Worm (Caenorhabditis elegans): ENCODE data around the gene F13E6.2.

Gene F13E6.2

DNA sequence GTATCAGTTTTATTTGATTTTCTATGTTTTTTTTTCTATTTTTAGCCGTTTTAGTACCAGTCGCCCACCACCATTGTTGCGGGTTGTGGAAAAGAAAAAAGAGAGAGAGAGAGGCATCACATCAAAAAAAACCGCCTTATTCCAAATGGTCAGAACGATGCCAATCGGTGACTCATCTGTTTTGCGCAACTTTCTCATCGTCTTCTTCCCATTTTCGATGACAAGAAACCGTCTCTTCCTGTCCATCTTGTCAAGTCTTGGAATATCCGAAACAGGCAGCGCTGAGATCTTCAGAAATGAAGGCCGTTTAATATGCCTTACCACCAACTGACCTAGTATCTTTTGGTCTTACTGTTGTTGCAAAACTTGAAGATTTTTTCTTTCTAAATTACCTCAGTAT lies 12.4 kb upstream of the F13E6.2 start:
- TF ChIP-seq sma-3 (GFP tag; optimal IDR thresholded peaks at IDR 0.05) (peak; percentile 18), blmp-1 (tag; optimal IDR thresholded peaks at IDR 0.05; ENCODE audit: insufficient read depth) (peak; percentile 50), ceh-82 (tag; optimal IDR thresholded peaks at IDR 0.05) (no peak), nhr-25 (tag; optimal IDR thresholded peaks at IDR 0.05) (peak; percentile 30), fos-1 (tag; optimal IDR thresholded peaks at IDR 0.05) (peak; percentile 86), elt-3 (tag; optimal IDR thresholded peaks at IDR 0.05) (no peak), nhr-21 (tag; optimal IDR thresholded peaks at IDR 0.05) (peak; percentile 2), gmeb-1 (tag; optimal IDR thresholded peaks at IDR 0.05) (no peak)

DNA sequence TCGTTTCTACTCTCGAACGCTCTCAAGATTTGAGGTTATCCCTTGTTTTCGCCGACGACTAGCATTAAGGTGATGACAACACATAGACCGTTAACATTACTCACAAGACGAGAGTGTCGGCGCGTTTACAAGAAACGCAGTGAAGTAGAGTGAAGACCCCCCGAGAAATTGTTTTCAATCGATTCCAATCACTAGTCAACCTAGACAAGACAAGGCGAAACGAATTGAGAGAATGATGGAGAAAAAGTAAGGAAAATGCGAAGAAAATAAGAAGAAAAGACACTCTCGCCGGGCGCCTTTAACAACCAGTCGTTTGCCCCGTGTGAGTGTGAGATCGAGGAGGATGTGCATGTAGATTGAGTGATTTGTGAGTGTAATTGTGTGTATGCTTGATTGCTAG lies 10.4 kb upstream of the F13E6.2 start:
- peak; percentile 54 for TF ChIP-seq nhr-6 (tag; optimal IDR thresholded peaks at IDR 0.05)
- peak; percentile 61 for TF ChIP-seq sma-3 (GFP tag; optimal IDR thresholded peaks at IDR 0.05)
- TF ChIP-seq snpc-4 (tag; optimal IDR thresholded peaks at IDR 0.05), result no peak
- no peak for TF ChIP-seq unc-39 (tag; optimal IDR thresholded peaks at IDR 0.05)
- TF ChIP-seq F13H6.1 (tag; optimal IDR thresholded peaks at IDR 0.05), result peak; percentile 75
- TF ChIP-seq nhr-21 (tag; optimal IDR thresholded peaks at IDR 0.05), result peak; percentile 69
- no peak for TF ChIP-seq elt-3 (tag; optimal IDR thresholded peaks at IDR 0.05)
- TF ChIP-seq nhr-12 (tag; optimal IDR thresholded peaks at IDR 0.05), result no peak
- TF ChIP-seq mab-5 (tag; optimal IDR thresholded peaks at IDR 0.05), result no peak
- TF ChIP-seq gmeb-1 (tag; optimal IDR thresholded peaks at IDR 0.05), result peak; percentile 31
- no peak for TF ChIP-seq egl-27 (tag; optimal IDR thresholded peaks at IDR 0.05)
- peak in 1 of 2 experiments; percentile 62 for TF ChIP-seq lsy-2 (tag; optimal IDR thresholded peaks at IDR 0.05)
- no peak for TF ChIP-seq aly-2 (tag; optimal IDR thresholded peaks at IDR 0.05)
- TF ChIP-seq unc-62 (GFP tag; optimal IDR thresholded peaks at IDR 0.05), result no peak
- TF ChIP-seq ztf-11 (tag; optimal IDR thresholded peaks at IDR 0.05), result no peak
- TF ChIP-seq nhr-23 (tag; optimal IDR thresholded peaks at IDR 0.05), result no peak
- TF ChIP-seq nhr-10 (tag; optimal IDR thresholded peaks at IDR 0.05), result no peak
- TF ChIP-seq peb-1 (tag; optimal IDR thresholded peaks at IDR 0.05), result no peak
- no peak for TF ChIP-seq lin-13 (GFP tag; optimal IDR thresholded peaks at IDR 0.05)
- TF ChIP-seq sma-9 (GFP tag; optimal IDR thresholded peaks at IDR 0.05), result peak; percentile 61
- TF ChIP-seq sma-9 (tag; optimal IDR thresholded peaks at IDR 0.05), result no peak
- peak in 1 of 2 experiments; percentile 26 for TF ChIP-seq mdl-1 (tag; optimal IDR thresholded peaks at IDR 0.05)
- no peak for TF ChIP-seq zag-1 (tag; optimal IDR thresholded peaks at IDR 0.05)
- TF ChIP-seq dmd-4 (tag; optimal IDR thresholded peaks at IDR 0.05), result no peak
- no peak for TF ChIP-seq ceh-16 (tag; optimal IDR thresholded peaks at IDR 0.05)
- TF ChIP-seq lin-39 (tag; optimal IDR thresholded peaks at IDR 0.05), result no peak
- no peak for TF ChIP-seq elt-1 (tag; optimal IDR thresholded peaks at IDR 0.05)
- peak; percentile 69 for TF ChIP-seq nhr-25 (tag; optimal IDR thresholded peaks at IDR 0.05)
- TF ChIP-seq fos-1 (tag; optimal IDR thresholded peaks at IDR 0.05), result peak; percentile 92
- no peak for TF ChIP-seq nhr-237 (tag; optimal IDR thresholded peaks at IDR 0.05)
- TF ChIP-seq R02D3.7 (tag; optimal IDR thresholded peaks at IDR 0.05), result no peak
- TF ChIP-seq ztf-4 (tag; optimal IDR thresholded peaks at IDR 0.05), result peak; percentile 12
- no peak for TF ChIP-seq mbf-1 (tag; optimal IDR thresholded peaks at IDR 0.05)
- peak; percentile 71 for TF ChIP-seq sem-4 (tag; optimal IDR thresholded peaks at IDR 0.05)
- TF ChIP-seq ama-1 (optimal IDR thresholded peaks at IDR 0.05), result peak; percentile 1
- TF ChIP-seq nhr-11 (tag; optimal IDR thresholded peaks at IDR 0.05), result no peak
- TF ChIP-seq ZK546.5 (tag; optimal IDR thresholded peaks at IDR 0.05), result no peak
- no peak for TF ChIP-seq Y55F3AM.14 (GFP tag; optimal IDR thresholded peaks at IDR 0.05)
- peak; percentile 39 for TF ChIP-seq C34F6.9 (tag; optimal IDR thresholded peaks at IDR 0.05)
- peak; percentile 86 for TF ChIP-seq crh-2 (tag; optimal IDR thresholded peaks at IDR 0.05)
- peak; percentile 19 for TF ChIP-seq blmp-1 (tag; optimal IDR thresholded peaks at IDR 0.05; ENCODE audit: insufficient read depth)
- peak; percentile 84 for TF ChIP-seq nhr-129 (tag; optimal IDR thresholded peaks at IDR 0.05)

DNA sequence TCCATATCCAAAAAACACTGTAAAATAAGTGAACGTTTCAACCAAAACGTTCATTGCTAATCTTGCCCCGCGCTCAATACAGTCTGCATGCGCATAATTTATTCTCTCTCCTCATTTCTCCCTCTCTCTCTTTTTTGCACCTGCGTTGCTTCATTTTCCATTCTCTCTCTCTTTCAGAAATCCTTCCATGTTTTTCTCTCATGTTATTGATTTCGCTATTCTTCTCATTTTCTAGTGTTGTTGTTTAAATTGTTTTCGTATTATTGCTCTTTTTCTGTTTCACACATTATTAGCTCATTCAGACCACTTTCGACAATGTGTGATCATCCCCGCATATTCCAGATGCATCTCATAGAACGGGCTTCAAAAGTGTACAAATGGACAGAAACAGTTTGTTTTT lies 7.6 kb upstream of the F13E6.2 start, which contains the start of gene phf-31:
TSS of gene phf-31 (plus strand) at position 301 of the 400 bp plus-strand sequence.
- TF ChIP-seq skn-1 (tag; optimal IDR thresholded peaks at IDR 0.05) (no peak), unc-55 (GFP tag; optimal IDR thresholded peaks at IDR 0.05) (no peak), Y55F3AM.14 (GFP tag; optimal IDR thresholded peaks at IDR 0.05) (no peak)
